Worm (Caenorhabditis elegans) whole organism, L4 larva: ENCODE data around the gene F48G7.7.

Experiments
- F26F4.8 ChIP-seq: fragments of 200-800 bp; sonication (Bioruptor generic); conservative IDR thresholded peaks from 2 replicates; pipeline ENCODE4 v1.3.6; 2022; ENCODE audit warnings: missing genetic modification characterization, missing compliant biosample characterization
- F49E8.2 ChIP-seq: sonication (generic microtip); optimal IDR thresholded peaks from 2 replicates; lab custom pipeline; 2016; ENCODE audit warnings: missing compliant biosample characterization, mild to moderate bottlenecking, missing genetic modification characterization, borderline replicate concordance
- T20F7.1 ChIP-seq: fragments of 200-800 bp; sonication (Bioruptor generic); optimal IDR thresholded peaks from 2 replicates; lab custom pipeline; 2018; ENCODE audit warnings: mild to moderate bottlenecking, missing genetic modification characterization, missing compliant biosample characterization
- Y48G9A.11 ChIP-seq: fragments of 200-800 bp; sonication (Bioruptor generic); IDR thresholded peaks from 2 replicates; pipeline ENCODE4 v1.3.6; 2022; ENCODE audit warnings: missing genetic modification reagents, missing genetic modification characterization, missing compliant biosample characterization
- ZK337.2 ChIP-seq: fragments of 200-800 bp; sonication (Bioruptor generic); IDR thresholded peaks from 2 replicates; pipeline ENCODE4 v1.3.6; 2022; ENCODE audit warnings: missing genetic modification reagents, missing genetic modification characterization, missing compliant biosample characterization
- aha-1 ChIP-seq: fragments of 150-350 bp; peaks from one replicate; lab custom pipeline; 2014; ENCODE audit warnings: missing biosample characterization, missing genetic modification characterization
- attf-4 ChIP-seq: sonication (generic microtip); optimal IDR thresholded peaks from 3 replicates; lab custom pipeline; 2017; ENCODE audit warnings: missing biosample characterization, missing genetic modification characterization
- ceh-28 ChIP-seq: fragments of 150-350 bp; optimal IDR thresholded peaks from 2 replicates; lab custom pipeline; 2014; ENCODE audit warnings: missing biosample characterization, missing genetic modification reagents, missing genetic modification characterization
- daf-12 ChIP-seq: fragments of 150-350 bp; optimal IDR thresholded peaks from 2 replicates; lab custom pipeline; 2014; ENCODE audit warnings: missing biosample characterization, missing genetic modification reagents, missing genetic modification characterization
- daf-19 ChIP-seq: fragments of 200-800 bp; sonication (Bioruptor generic); conservative IDR thresholded peaks from 2 replicates; pipeline ENCODE4 v1.3.6; 2022; ENCODE audit warnings: missing genetic modification characterization, missing compliant biosample characterization
- dmd-8 ChIP-seq: fragments of 200-800 bp; sonication (Bioruptor generic); IDR thresholded peaks from 2 replicates; pipeline ENCODE4 v1.3.6; 2022; ENCODE audit warnings: missing genetic modification characterization, missing compliant biosample characterization
- egl-27 ChIP-seq: sonication (generic microtip); optimal IDR thresholded peaks from 3 replicates; lab custom pipeline; 2017; ENCODE audit warnings: missing biosample characterization, missing genetic modification reagents, missing genetic modification characterization
- egl-43 ChIP-seq: fragments of 200-800 bp; sonication (Bioruptor generic); IDR thresholded peaks from 2 replicates; pipeline ENCODE4 v1.3.6; 2022; ENCODE audit warnings: missing genetic modification reagents, missing genetic modification characterization, missing compliant biosample characterization
- fkh-10 ChIP-seq: fragments of 150-350 bp; optimal IDR thresholded peaks from 2 replicates; lab custom pipeline; 2014; ENCODE audit warnings: missing biosample characterization, missing genetic modification reagents, missing genetic modification characterization
- fos-1 ChIP-seq: fragments of 150-350 bp; optimal IDR thresholded peaks from 2 replicates; lab custom pipeline; 2014; ENCODE audit warnings: missing biosample characterization, missing genetic modification characterization
- gei-8 ChIP-seq: fragments of 200-800 bp; sonication (Bioruptor generic); optimal IDR thresholded peaks from 2 replicates; lab custom pipeline; 2018; ENCODE audit warnings: mild to moderate bottlenecking, missing genetic modification characterization, missing compliant biosample characterization
- lim-7 ChIP-seq: fragments of 200-800 bp; sonication (Bioruptor generic); IDR thresholded peaks from 2 replicates; pipeline ENCODE4 v1.3.6; 2022; ENCODE audit warnings: missing genetic modification characterization, missing compliant biosample characterization
- madf-9 ChIP-seq: fragments of 200-800 bp; sonication (Bioruptor generic); conservative IDR thresholded peaks from 2 replicates; pipeline ENCODE4 v1.3.6; 2022; ENCODE audit warnings: missing genetic modification reagents, missing genetic modification characterization, missing compliant biosample characterization
- mep-1 ChIP-seq: fragments of 150-350 bp; sonication (generic microtip); optimal IDR thresholded peaks from 3 replicates; lab custom pipeline; 2014; ENCODE audit warnings: missing biosample characterization, missing genetic modification characterization
- mxl-3 ChIP-seq: fragments of 200-800 bp; sonication (Bioruptor generic); optimal IDR thresholded peaks from 2 replicates; lab custom pipeline; 2018; ENCODE audit warnings: mild to moderate bottlenecking, missing genetic modification characterization, missing compliant biosample characterization
- nhr-102 ChIP-seq: sonication (generic microtip); optimal IDR thresholded peaks from 2 replicates; lab custom pipeline; 2016; ENCODE audit warnings: mild to moderate bottlenecking, missing genetic modification characterization, moderate library complexity, missing compliant biosample characterization
- nhr-41 ChIP-seq: fragments of 200-800 bp; sonication (Bioruptor generic); IDR thresholded peaks from 2 replicates; pipeline ENCODE4 v1.3.6; 2022; ENCODE audit warnings: missing genetic modification reagents, missing genetic modification characterization, missing compliant biosample characterization
- nhr-48 ChIP-seq: sonication (generic microtip); optimal IDR thresholded peaks from 2 replicates; lab custom pipeline; 2016; ENCODE audit warnings: mild to moderate bottlenecking, missing genetic modification characterization, missing compliant biosample characterization
- nhr-76 ChIP-seq: fragments of 150-350 bp; optimal IDR thresholded peaks from 2 replicates; lab custom pipeline; 2014; ENCODE audit warnings: missing biosample characterization, missing genetic modification characterization
- pha-4 ChIP-seq, 2 experiments: fragments of 150-350 bp in 1 of 2; fragments of 200-800 bp in 1 of 2; sonication (Bioruptor generic) in 1 of 2; IDR thresholded peaks in 1 of 2; optimal IDR thresholded peaks in 1 of 2; 2 replicates each; pipeline versions ENCODE4 v1.3.6 to Lab custom; 2014 to 2022; ENCODE audit warnings: missing genetic modification characterization in 2 of 2, missing genetic modification reagents in 2 of 2, missing biosample characterization in 1 of 2, missing compliant biosample characterization in 1 of 2
- php-3 ChIP-seq: fragments of 200-800 bp; sonication (Bioruptor generic); IDR thresholded peaks from 2 replicates; pipeline ENCODE4 v1.3.6; 2022; ENCODE audit warnings: missing genetic modification reagents, missing genetic modification characterization, missing compliant biosample characterization
- rbr-2 ChIP-seq: sonication (generic microtip); optimal IDR thresholded peaks from 2 replicates; lab custom pipeline; 2016; ENCODE audit warnings: missing genotype, missing genetic modification characterization, missing compliant biosample characterization
- saeg-2 ChIP-seq: fragments of 200-800 bp; sonication (Bioruptor generic); IDR thresholded peaks from 2 replicates; pipeline ENCODE4 v1.3.6; 2022; ENCODE audit warnings: missing genetic modification reagents, missing genetic modification characterization, missing compliant biosample characterization
- skn-1 ChIP-seq: fragments of 150-350 bp; optimal IDR thresholded peaks from 2 replicates; lab custom pipeline; 2014; ENCODE audit warnings: missing biosample characterization, missing genetic modification characterization
- tra-1 ChIP-seq: fragments of 200-800 bp; sonication (Bioruptor generic); IDR thresholded peaks from 2 replicates; pipeline ENCODE4 v1.3.6; 2022; ENCODE audit warnings: missing genetic modification reagents, missing genetic modification characterization, missing compliant biosample characterization
- unc-130 ChIP-seq: sonication (generic microtip); optimal IDR thresholded peaks from 2 replicates; lab custom pipeline; 2016; ENCODE audit warnings: missing genetic modification reagents, missing genetic modification characterization, missing compliant biosample characterization
- unc-62 ChIP-seq, 3 experiments: fragments of 150-350 bp in 1 of 3; sonication (generic microtip); optimal IDR thresholded peaks in 2 of 3; peaks in 1 of 3; 1 replicate in 1 of 3; 2 replicates in 2 of 3; lab custom pipeline; 2014 to 2017; ENCODE audit warnings: missing biosample characterization in 3 of 3, missing genetic modification characterization in 3 of 3, missing genetic modification reagents in 3 of 3, missing genotype in 1 of 3
- vab-7 ChIP-seq: fragments of 200-800 bp; sonication (Bioruptor generic); IDR thresholded peaks from 2 replicates; pipeline ENCODE4 v1.3.6; 2022; ENCODE audit warnings: missing genetic modification reagents, missing genetic modification characterization, missing compliant biosample characterization

The F48G7.7 gene

ce11 chrV:599783-600182 lies 26.4 kb downstream of the F48G7.7 start:
- no peak for TF ChIP-seq fkh-10 (GFP tag; lab: Kevin White, UChicago)
- peak; percentile 71 for TF ChIP-seq aha-1
- TF ChIP-seq unc-62 (GFP tag; optimal IDR thresholded peaks at IDR 0.05 in 1 of 2; lab: Kevin White, UChicago) = peak in 1 of 2 experiments; percentile 84
- TF ChIP-seq unc-62 (tag; optimal IDR thresholded peaks at IDR 0.05; lab: Kevin White, UChicago) = no peak

- TF ChIP-seq aha-1 (peak; percentile 41), unc-62 (GFP tag; optimal IDR thresholded peaks at IDR 0.05 in 1 of 2; lab: Kevin White, UChicago) (peak in 1 of 2 experiments; percentile 92), unc-62 (tag; optimal IDR thresholded peaks at IDR 0.05; lab: Kevin White, UChicago) (no peak), Y48G9A.11 (no peak)
- TF ChIP-seq, all 104 proteins: peak for 2
These were observed 27.6 kb downstream of the F48G7.7 start for ce11 chrV:598626-599025.

ce11 chrV:597823-598222 lies 28.4 kb downstream of the F48G7.7 start:
- no peak for TF ChIP-seq unc-130 (GFP tag; lab: Kevin White, UChicago)
- TF ChIP-seq daf-19 (GFP tag; lab: Robert Waterston, UW) = no peak
- TF ChIP-seq egl-27 (tag; lab: Kevin White, UChicago) = no peak
- TF ChIP-seq F49E8.2 (tag; lab: Kevin White, UChicago) = no peak
- no peak for TF ChIP-seq skn-1 (tag; lab: Kevin White, UChicago)
- no peak for TF ChIP-seq dmd-8 (GFP tag; lab: Robert Waterston, UW)
- no peak for TF ChIP-seq T20F7.1 (GFP tag; lab: Kevin White, UChicago)
- TF ChIP-seq php-3 = no peak
- no peak for TF ChIP-seq gei-8 (GFP tag; lab: Kevin White, UChicago)
- no peak for TF ChIP-seq vab-7 (GFP tag; lab: Robert Waterston, UW)
- no peak for TF ChIP-seq F26F4.8 (GFP tag; lab: Robert Waterston, UW)

- TF ChIP-seq rbr-2 (tag; lab: Kevin White, UChicago) (no peak), unc-130 (GFP tag; lab: Kevin White, UChicago) (no peak), tra-1 (GFP tag; lab: Robert Waterston, UW) (no peak), egl-43 (no peak), nhr-76 (tag; lab: Kevin White, UChicago) (no peak), ZK337.2 (GFP tag; lab: Robert Waterston, UW) (no peak), nhr-48 (no peak), mep-1 (tag; lab: Kevin White, UChicago) (no peak), ceh-28 (tag; lab: Kevin White, UChicago) (no peak), daf-12 (tag; lab: Kevin White, UChicago) (no peak), attf-4 (tag; lab: Kevin White, UChicago) (no peak), lim-7 (GFP tag; lab: Robert Waterston, UW) (no peak), nhr-41 (GFP tag; lab: Robert Waterston, UW) (no peak), nhr-102 (no peak), saeg-2 (GFP tag; lab: Robert Waterston, UW) (no peak), pha-4 (GFP tag; IDR thresholded peaks at IDR 0.05; lab: Robert Waterston, UW) (no peak), pha-4 (tag; optimal IDR thresholded peaks at IDR 0.05; lab: Kevin White, UChicago) (no peak), fos-1 (no peak), mxl-3 (no peak)
These were observed 29.3 kb downstream of the F48G7.7 start for ce11 chrV:596923-597322.

- TF ChIP-seq madf-9 (GFP tag; lab: Robert Waterston, UW) = no peak
- no peak for TF ChIP-seq dmd-8 (GFP tag; lab: Robert Waterston, UW)
These were observed 33.3 kb downstream of the F48G7.7 start, which contains the start of gene ZK488.5 for ce11 chrV:592959-593358. Gene ZK488.5, plus strand, starts transcription at chrV:593259.
